Worm (Caenorhabditis elegans) whole organism, mixed stage, embryonic: Measurements from ENCODE around the gene cnc-4.

Experiments used
- M03D4.4 ChIP-seq: sonication (generic microtip); optimal IDR thresholded peaks from 2 replicates; lab custom pipeline; 2017; ENCODE audit warnings: mild to moderate bottlenecking, missing genetic modification characterization, missing compliant biosample characterization
- bed-3 ChIP-seq: fragments of 200-800 bp; sonication (Bioruptor generic); optimal IDR thresholded peaks from 3 replicates; lab custom pipeline; 2018; ENCODE audit warnings: mild to moderate bottlenecking, missing genetic modification characterization, moderate library complexity, missing compliant biosample characterization
- blmp-1 ChIP-seq: fragments of 150-350 bp; optimal IDR thresholded peaks from 2 replicates; lab custom pipeline; 2014; ENCODE audit warnings: missing biosample characterization, missing genetic modification characterization
- ceh-43 ChIP-seq: fragments of 200-800 bp; sonication (Bioruptor generic); optimal IDR thresholded peaks from 2 replicates; lab custom pipeline; 2018; ENCODE audit warnings: mild to moderate bottlenecking, missing genetic modification characterization, moderate library complexity, missing compliant biosample characterization
- ceh-83 ChIP-seq: fragments of 200-800 bp; sonication (Bioruptor generic); optimal IDR thresholded peaks from 2 replicates; lab custom pipeline; 2018; ENCODE audit warnings: mild to moderate bottlenecking, missing genetic modification characterization, missing compliant biosample characterization
- ces-1 ChIP-seq: fragments of 150-350 bp; optimal IDR thresholded peaks from 2 replicates; lab custom pipeline; 2014; ENCODE audit warnings: missing biosample characterization, missing genetic modification reagents, missing genetic modification characterization
- cnd-1 ChIP-seq: fragments of 200-800 bp; sonication (Bioruptor generic); optimal IDR thresholded peaks from 2 replicates; lab custom pipeline; 2018; ENCODE audit warnings: mild to moderate bottlenecking, missing genetic modification characterization, missing compliant biosample characterization
- drap-1 ChIP-seq: fragments of 200-800 bp; sonication (Bioruptor generic); optimal IDR thresholded peaks from 3 replicates; lab custom pipeline; 2018; ENCODE audit warnings: mild to moderate bottlenecking, missing genetic modification characterization, missing compliant biosample characterization
- elt-1 ChIP-seq: sonication (generic microtip); optimal IDR thresholded peaks from 2 replicates; lab custom pipeline; 2017; ENCODE audit warnings: missing genetic modification characterization, mild to moderate bottlenecking, missing compliant biosample characterization, antibody characterized with exemption, moderate library complexity, borderline replicate concordance; ENCODE audit not compliant: insufficient read depth
- flh-1 ChIP-seq: fragments of 200-800 bp; sonication (Bioruptor generic); optimal IDR thresholded peaks from 2 replicates; lab custom pipeline; 2018; ENCODE audit warnings: mild to moderate bottlenecking, missing genetic modification characterization, moderate library complexity, missing compliant biosample characterization
- ham-2 ChIP-seq: fragments of 200-800 bp; sonication (Bioruptor generic); optimal IDR thresholded peaks from 2 replicates; lab custom pipeline; 2018; ENCODE audit warnings: mild to moderate bottlenecking, missing genetic modification characterization, missing compliant biosample characterization
- hlh-1 ChIP-seq: fragments of 150-350 bp; optimal IDR thresholded peaks from 2 replicates; lab custom pipeline; 2014; ENCODE audit warnings: missing biosample characterization, missing genetic modification reagents, missing genetic modification characterization
- lin-13 ChIP-seq: fragments of 150-350 bp; optimal IDR thresholded peaks from 2 replicates; lab custom pipeline; 2014; ENCODE audit warnings: missing biosample characterization, missing genetic modification characterization
- lin-32 ChIP-seq: fragments of 200-800 bp; sonication (Bioruptor generic); optimal IDR thresholded peaks from 2 replicates; lab custom pipeline; 2018; ENCODE audit warnings: mild to moderate bottlenecking, missing genetic modification characterization, missing compliant biosample characterization
- lsy-2 ChIP-seq: fragments of 150-350 bp; optimal IDR thresholded peaks from 2 replicates; lab custom pipeline; 2014; ENCODE audit warnings: missing biosample characterization, missing genetic modification characterization
- mep-1 ChIP-seq: fragments of 150-350 bp; optimal IDR thresholded peaks from 2 replicates; lab custom pipeline; 2017; ENCODE audit warnings: missing biosample characterization, missing genetic modification reagents, missing genetic modification characterization, inconsistent platforms
- nhr-12 ChIP-seq: fragments of 150-350 bp; optimal IDR thresholded peaks from 2 replicates; lab custom pipeline; 2014; ENCODE audit warnings: missing biosample characterization, missing genetic modification characterization
- nhr-2 ChIP-seq: fragments of 150-350 bp; optimal IDR thresholded peaks from 2 replicates; lab custom pipeline; 2014; ENCODE audit warnings: missing biosample characterization, missing genetic modification characterization
- nhr-237 ChIP-seq: fragments of 150-350 bp; optimal IDR thresholded peaks from 2 replicates; lab custom pipeline; 2014; ENCODE audit warnings: missing biosample characterization, missing genetic modification characterization
- nhr-28 ChIP-seq: fragments of 150-350 bp; optimal IDR thresholded peaks from 2 replicates; lab custom pipeline; 2014; ENCODE audit warnings: missing biosample characterization, missing genetic modification characterization
- nhr-76 ChIP-seq: sonication (generic microtip); optimal IDR thresholded peaks from 2 replicates; lab custom pipeline; 2017; ENCODE audit warnings: missing biosample characterization, missing genetic modification characterization
- sem-2 ChIP-seq: fragments of 200-800 bp; sonication (Bioruptor generic); optimal IDR thresholded peaks from 2 replicates; lab custom pipeline; 2018; ENCODE audit warnings: mild to moderate bottlenecking, missing genetic modification characterization, missing compliant biosample characterization
- sptf-1 ChIP-seq: sonication (generic microtip); optimal IDR thresholded peaks from 2 replicates; lab custom pipeline; 2017; ENCODE audit warnings: mild to moderate bottlenecking, missing genetic modification characterization, moderate library complexity, missing compliant biosample characterization
- tbx-8 ChIP-seq: fragments of 200-800 bp; sonication (Bioruptor generic); optimal IDR thresholded peaks from 2 replicates; lab custom pipeline; 2018; ENCODE audit warnings: mild to moderate bottlenecking, missing genetic modification characterization, moderate library complexity, missing compliant biosample characterization
- unc-120 ChIP-seq: sonication (generic microtip); optimal IDR thresholded peaks from 2 replicates; lab custom pipeline; 2017; ENCODE audit warnings: missing genetic modification characterization, missing compliant biosample characterization; ENCODE audit not compliant: poor library complexity, severe bottlenecking
- unc-39 ChIP-seq: fragments of 150-350 bp; optimal IDR thresholded peaks from 2 replicates; lab custom pipeline; 2014; ENCODE audit warnings: missing biosample characterization, missing genetic modification characterization
- unc-62 ChIP-seq: fragments of 150-350 bp; optimal IDR thresholded peaks from 2 replicates; lab custom pipeline; 2014; ENCODE audit warnings: missing biosample characterization, missing genetic modification reagents, missing genetic modification characterization
- zip-8 ChIP-seq: fragments of 150-350 bp; optimal IDR thresholded peaks from 2 replicates; lab custom pipeline; 2014; ENCODE audit warnings: missing biosample characterization, missing genetic modification characterization
- ztf-11 ChIP-seq: fragments of 150-350 bp; optimal IDR thresholded peaks from 2 replicates; lab custom pipeline; 2014; ENCODE audit warnings: missing biosample characterization, missing genetic modification characterization

Gene cnc-4

DNA sequence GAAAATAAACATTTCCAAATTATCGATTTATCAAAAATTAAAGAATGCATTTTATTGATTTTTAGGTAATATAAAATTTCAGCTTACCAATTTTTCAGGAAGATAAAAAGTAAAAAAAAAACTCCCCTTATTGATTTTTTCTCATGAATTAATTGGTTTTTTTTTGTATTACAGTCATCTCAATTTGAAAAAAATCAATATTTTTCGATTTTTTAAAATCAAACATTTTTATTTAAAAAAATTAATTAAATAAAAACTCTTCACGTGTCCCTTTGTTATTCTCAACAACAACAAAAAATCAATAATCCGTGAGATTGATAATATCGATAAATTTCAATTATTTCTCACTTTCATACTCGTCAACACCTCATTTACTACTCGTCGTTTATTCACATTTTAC, 48.3 kb downstream of the cnc-4 start, which contains the start of gene C38C3.3:
Gene C38C3.3 (plus strand): TSS at position 301 of the 400 bp plus-strand sequence.
- TF ChIP-seq unc-39 (tag; lab: Kevin White, UChicago) (no peak), nhr-2 (tag; lab: Kevin White, UChicago) (no peak), ham-2 (no peak), lsy-2 (tag; lab: Kevin White, UChicago) (no peak), ceh-43 (GFP tag; lab: Kevin White, UChicago) (no peak), unc-62 (GFP tag; lab: Kevin White, UChicago) (no peak), tbx-8 (GFP tag; lab: Kevin White, UChicago) (no peak), nhr-12 (tag; lab: Kevin White, UChicago) (no peak), zip-8 (tag; lab: Kevin White, UChicago) (no peak), elt-1 (tag; lab: Kevin White, UChicago) (no peak), blmp-1 (tag; lab: Kevin White, UChicago) (no peak), nhr-237 (no peak), lin-32 (GFP tag; lab: Kevin White, UChicago) (no peak), cnd-1 (no peak), unc-120 (tag; lab: Kevin White, UChicago) (no peak), ces-1 (no peak), nhr-76 (tag; lab: Kevin White, UChicago) (no peak), drap-1 (no peak), flh-1 (GFP tag; lab: Kevin White, UChicago) (no peak), lin-13 (no peak)
- TF ChIP-seq, all 35 proteins: peak for 0

DNA sequence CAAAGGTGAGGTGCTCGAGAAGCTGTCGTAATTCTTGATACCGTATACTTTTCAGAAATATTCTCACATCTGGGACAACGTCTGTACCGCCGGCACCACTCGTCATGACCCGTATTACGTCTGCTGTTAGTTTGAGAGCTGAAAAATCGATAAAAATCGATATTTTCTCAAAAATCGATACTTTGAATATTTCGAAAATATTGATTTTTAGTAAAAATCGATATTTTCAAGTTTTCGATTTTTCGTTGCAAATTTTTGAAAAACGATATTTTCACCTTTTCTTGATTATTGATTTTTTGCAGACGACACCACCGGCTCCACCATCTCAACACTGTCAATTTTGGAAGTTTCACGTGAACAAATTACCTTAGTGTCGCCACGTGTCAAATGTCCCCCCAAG, 48.8 kb downstream of the cnc-4 start:
- TF ChIP-seq ceh-43 (GFP tag; lab: Kevin White, UChicago) = no peak
- no peak for TF ChIP-seq mep-1 (tag; lab: Kevin White, UChicago)
- TF ChIP-seq nhr-28 (tag; lab: Kevin White, UChicago) = no peak
- TF ChIP-seq sptf-1 (tag; lab: Kevin White, UChicago) = no peak
- no peak for TF ChIP-seq sem-2 (GFP tag; lab: Kevin White, UChicago)
- TF ChIP-seq hlh-1 (tag; lab: Kevin White, UChicago) = no peak
- TF ChIP-seq bed-3 (GFP tag; lab: Kevin White, UChicago) = no peak
- no peak for TF ChIP-seq nhr-237
- no peak for TF ChIP-seq ztf-11 (tag; lab: Kevin White, UChicago)
- no peak for TF ChIP-seq ceh-83 (GFP tag; lab: Kevin White, UChicago)
- TF ChIP-seq M03D4.4 (tag; lab: Kevin White, UChicago) = no peak
